Fruit fly (Drosophila melanogaster) whole organism, prepupa: Measurements from ENCODE around the gene stv.
A peak's percentile ranks its signal among the peaks of the same experiment; 100 is the strongest.

ENCODE experiments used
- Blimp-1 ChIP-seq: fragments of 200-800 bp; sonication (Bioruptor generic); optimal IDR thresholded peaks from 3 replicates; lab custom pipeline; 2017; ENCODE audit warnings: missing biosample characterization, missing genetic modification characterization, mild to moderate bottlenecking, moderate library complexity, missing genetic modification reagents
- CG10631 ChIP-seq: fragments of 200-800 bp; sonication (Bioruptor generic); optimal IDR thresholded peaks from 2 replicates; lab custom pipeline; 2016; ENCODE audit warnings: missing biosample characterization, missing genetic modification characterization
- CG10669 ChIP-seq: fragments of 200-800 bp; sonication (Bioruptor generic); optimal IDR thresholded peaks from 3 replicates; lab custom pipeline; 2018; ENCODE audit warnings: missing biosample characterization, mild to moderate bottlenecking, missing genetic modification characterization, moderate library complexity
- CG11294 ChIP-seq: fragments of 200-800 bp; sonication (Bioruptor generic); IDR thresholded peaks from 2 replicates; pipeline ENCODE4 v1.3.6; 2022; ENCODE audit warnings: missing biosample characterization, missing genetic modification characterization
- CG15336 ChIP-seq: fragments of 200-800 bp; sonication (Bioruptor generic); IDR thresholded peaks from 2 replicates; pipeline ENCODE4 v1.3.6; 2022; ENCODE audit warnings: missing biosample characterization, missing genetic modification characterization
- CG3032 ChIP-seq: fragments of 200-800 bp; optimal IDR thresholded peaks from 2 replicates; lab custom pipeline; 2019; ENCODE audit warnings: missing biosample characterization, mild to moderate bottlenecking, missing genetic modification characterization, moderate library complexity
- CG31627 ChIP-seq: fragments of 200-800 bp; sonication (Bioruptor generic); optimal IDR thresholded peaks from 3 replicates; lab custom pipeline; 2016; ENCODE audit warnings: missing biosample characterization, missing genetic modification characterization
- CG3919 ChIP-seq: fragments of 200-800 bp; sonication (Bioruptor generic); optimal IDR thresholded peaks from 3 replicates; lab custom pipeline; 2016; ENCODE audit warnings: missing biosample characterization, missing genetic modification characterization
- CG4318 ChIP-seq: fragments of 200-800 bp; sonication (Bioruptor generic); optimal IDR thresholded peaks from 3 replicates; lab custom pipeline; 2017; ENCODE audit warnings: missing biosample characterization, mild to moderate bottlenecking, missing genetic modification characterization
- CG6163 ChIP-seq: fragments of 200-800 bp; sonication (Bioruptor generic); IDR thresholded peaks from 3 replicates; pipeline ENCODE4 v1.3.6; 2022; ENCODE audit warnings: missing biosample characterization, missing genetic modification characterization
- CG6792 ChIP-seq: fragments of 200-800 bp; sonication (Bioruptor generic); optimal IDR thresholded peaks from 3 replicates; lab custom pipeline; 2016; ENCODE audit warnings: missing biosample characterization, missing genetic modification characterization
- CG6854 ChIP-seq: fragments of 200-800 bp; sonication (Bioruptor generic); optimal IDR thresholded peaks from 2 replicates; lab custom pipeline; 2017; ENCODE audit warnings: missing biosample characterization, mild to moderate bottlenecking, missing genetic modification characterization
- CG7368 ChIP-seq: fragments of 200-800 bp; sonication (Bioruptor generic); optimal IDR thresholded peaks from 3 replicates; lab custom pipeline; 2016; ENCODE audit warnings: missing biosample characterization, missing genetic modification characterization
- CG8319 ChIP-seq: fragments of 200-800 bp; sonication (Bioruptor generic); optimal IDR thresholded peaks from 3 replicates; lab custom pipeline; 2016; ENCODE audit warnings: missing biosample characterization, missing genetic modification characterization
- CG9139 ChIP-seq: fragments of 200-800 bp; sonication (Bioruptor generic); optimal IDR thresholded peaks from 3 replicates; lab custom pipeline; 2017; ENCODE audit warnings: missing biosample characterization, mild to moderate bottlenecking, missing genetic modification characterization
- Eip78C ChIP-seq: fragments of 200-800 bp; sonication (Bioruptor generic); peaks from one replicate; lab custom pipeline; 2016; ENCODE audit warnings: missing biosample characterization, missing genetic modification characterization
- Eip93F ChIP-seq: fragments of 200-800 bp; sonication (Bioruptor generic); optimal IDR thresholded peaks from 2 replicates; lab custom pipeline; 2016; ENCODE audit warnings: missing biosample characterization, mild to moderate bottlenecking, missing genetic modification characterization
- Ets21C ChIP-seq: fragments of 200-800 bp; sonication (Bioruptor generic); optimal IDR thresholded peaks from 3 replicates; lab custom pipeline; 2016; ENCODE audit warnings: missing biosample characterization, missing genetic modification characterization
- Gug ChIP-seq: fragments of 200-800 bp; sonication (Bioruptor generic); IDR thresholded peaks from 2 replicates; pipeline ENCODE4 v1.3.6; 2022; ENCODE audit warnings: missing biosample characterization, missing genetic modification characterization
- Hr38 ChIP-seq: sonication (Bioruptor generic); optimal IDR thresholded peaks from 2 replicates; lab custom pipeline; 2016; ENCODE audit warnings: missing biosample characterization, missing genetic modification characterization
- Hr39 ChIP-seq: fragments of 200-800 bp; sonication (Bioruptor generic); optimal IDR thresholded peaks from 2 replicates; lab custom pipeline; 2016; ENCODE audit warnings: missing biosample characterization, missing genetic modification characterization
- Lpt ChIP-seq: fragments of 200-800 bp; sonication (Bioruptor generic); optimal IDR thresholded peaks from 3 replicates; lab custom pipeline; 2016; ENCODE audit warnings: missing biosample characterization, missing genetic modification characterization
- Met ChIP-seq: fragments of 200-800 bp; sonication (Bioruptor generic); optimal IDR thresholded peaks from 3 replicates; lab custom pipeline; 2016; ENCODE audit warnings: missing biosample characterization, missing genetic modification characterization
- Sox102F ChIP-seq: fragments of 200-800 bp; sonication (Bioruptor generic); optimal IDR thresholded peaks from 2 replicates; lab custom pipeline; 2016; ENCODE audit warnings: missing biosample characterization, mild to moderate bottlenecking, missing genetic modification characterization
- acj6 ChIP-seq: fragments of 200-800 bp; sonication (Bioruptor generic); optimal IDR thresholded peaks from 3 replicates; lab custom pipeline; 2016; ENCODE audit warnings: missing biosample characterization, missing genetic modification characterization
- dac ChIP-seq: fragments of 200-800 bp; sonication (Bioruptor generic); optimal IDR thresholded peaks from 2 replicates; lab custom pipeline; 2017; ENCODE audit warnings: missing biosample characterization, mild to moderate bottlenecking, missing genetic modification characterization
- dsx ChIP-seq: fragments of 200-800 bp; optimal IDR thresholded peaks from 3 replicates; lab custom pipeline; 2019; ENCODE audit warnings: missing biosample characterization, mild to moderate bottlenecking, missing genetic modification characterization, moderate library complexity; ENCODE audit not compliant: poor library complexity, severe bottlenecking
- eg ChIP-seq: fragments of 200-800 bp; sonication (Bioruptor generic); IDR thresholded peaks from 3 replicates; pipeline ENCODE4 v1.3.6; 2022; ENCODE audit warnings: missing biosample characterization, missing genetic modification characterization
- fd59A ChIP-seq: fragments of 200-800 bp; sonication (Bioruptor generic); optimal IDR thresholded peaks from 2 replicates; lab custom pipeline; 2017; ENCODE audit warnings: missing biosample characterization, mild to moderate bottlenecking, missing genetic modification characterization, missing genetic modification reagents
- fd85E ChIP-seq: fragments of 200-800 bp; sonication (Bioruptor generic); optimal IDR thresholded peaks from 3 replicates; lab custom pipeline; 2016; ENCODE audit warnings: missing biosample characterization, missing genetic modification characterization
- fkh ChIP-seq: fragments of 200-800 bp; sonication (Bioruptor generic); optimal IDR thresholded peaks from 3 replicates; lab custom pipeline; 2017; ENCODE audit warnings: missing biosample characterization, mild to moderate bottlenecking, missing genetic modification characterization, moderate library complexity
- lz ChIP-seq: fragments of 200-800 bp; sonication (Bioruptor generic); optimal IDR thresholded peaks from 3 replicates; lab custom pipeline; 2016; ENCODE audit warnings: missing biosample characterization, missing genetic modification characterization
- pdm3 ChIP-seq: fragments of 200-800 bp; sonication (Bioruptor generic); optimal IDR thresholded peaks from 3 replicates; lab custom pipeline; 2016; ENCODE audit warnings: missing biosample characterization, missing genetic modification characterization
- salr ChIP-seq, 2 experiments: fragments of 200-800 bp; sonication (Bioruptor generic); optimal IDR thresholded peaks; 3 replicates each; lab custom pipeline; 2016 to 2018; ENCODE audit warnings: missing biosample characterization in 2 of 2, missing genetic modification characterization in 2 of 2, mild to moderate bottlenecking in 1 of 2
- spab ChIP-seq: fragments of 200-800 bp; sonication (Bioruptor generic); optimal IDR thresholded peaks from 2 replicates; lab custom pipeline; 2017; ENCODE audit warnings: missing biosample characterization, mild to moderate bottlenecking, missing genetic modification characterization, missing genetic modification reagents
- ss ChIP-seq, 2 experiments: fragments of 200-800 bp; sonication (Bioruptor generic); optimal IDR thresholded peaks; 2 replicates in 1 of 2; 3 replicates in 1 of 2; lab custom pipeline; 2017 to 2018; ENCODE audit warnings: mild to moderate bottlenecking in 2 of 2, missing biosample characterization in 2 of 2, missing genetic modification characterization in 2 of 2, moderate library complexity in 1 of 2
- topi ChIP-seq: fragments of 200-800 bp; sonication (Bioruptor generic); optimal IDR thresholded peaks from 3 replicates; lab custom pipeline; 2016; ENCODE audit warnings: missing biosample characterization, missing genetic modification characterization
- vri ChIP-seq: fragments of 200-800 bp; sonication (Bioruptor generic); optimal IDR thresholded peaks from 3 replicates; lab custom pipeline; 2016; ENCODE audit warnings: missing biosample characterization, mild to moderate bottlenecking, missing genetic modification characterization

The stv gene

DNA sequence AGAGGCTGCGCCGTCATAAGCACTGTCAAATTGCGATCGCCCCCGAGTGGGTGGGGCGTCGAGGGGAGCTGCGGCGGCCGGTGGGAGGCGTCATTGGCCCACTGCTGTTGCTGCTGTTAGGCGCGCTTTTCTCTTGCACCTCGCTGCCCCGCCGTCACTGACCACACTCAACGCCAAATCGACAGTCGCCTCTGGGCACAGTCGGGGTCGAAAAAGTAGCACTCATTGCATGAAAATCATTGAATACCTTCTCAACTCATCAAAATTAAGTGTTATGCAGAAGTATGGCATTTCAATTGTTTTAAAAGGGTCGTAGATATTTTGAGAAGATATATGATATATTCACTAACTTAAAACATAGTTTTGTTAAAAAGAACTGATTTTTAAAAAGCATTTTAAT is 25.1 kb upstream of the stv start (continued):
- TF ChIP-seq Lpt (GFP tag; lab: Kevin White, UChicago): no peak
- TF ChIP-seq salr (GFP tag; optimal IDR thresholded peaks at IDR 0.05; lab: Kevin White, UChicago): peak in 1 of 2 experiments; percentile 24
- TF ChIP-seq CG9139 (GFP tag; lab: Kevin White, UChicago): no peak
- TF ChIP-seq spab: no peak
- no peak for TF ChIP-seq CG8319 (GFP tag; lab: Kevin White, UChicago)
- no peak for TF ChIP-seq fd59A (GFP tag; lab: Kevin White, UChicago)
- TF ChIP-seq Blimp-1 (GFP tag; lab: Kevin White, UChicago): no peak
- TF ChIP-seq fd85E (GFP tag; lab: Kevin White, UChicago): no peak
- peak; percentile 18 for TF ChIP-seq Hr39
- TF ChIP-seq CG15336 (GFP tag; lab: Robert Waterston, UW): peak; percentile 49; the same call in 1 of the 2 replicates
- no peak for TF ChIP-seq ss (GFP tag; optimal IDR thresholded peaks at IDR 0.05; lab: Kevin White, UChicago)
- peak; percentile 36 for TF ChIP-seq pdm3 (GFP tag; lab: Kevin White, UChicago)
- TF ChIP-seq CG31627 (GFP tag; lab: Kevin White, UChicago): no peak
- no peak for TF ChIP-seq CG3032 (tag; lab: Kevin White, UChicago)
- no peak for TF ChIP-seq topi (GFP tag; lab: Kevin White, UChicago)
- no peak for TF ChIP-seq Hr38 (GFP tag; lab: Kevin White, UChicago)
- no peak for TF ChIP-seq Ets21C
- TF ChIP-seq Sox102F (GFP tag; lab: Kevin White, UChicago): no peak
- TF ChIP-seq dsx (GFP tag; lab: Kevin White, UChicago): no peak
- TF ChIP-seq, all 60 proteins: peak for 14

DNA sequence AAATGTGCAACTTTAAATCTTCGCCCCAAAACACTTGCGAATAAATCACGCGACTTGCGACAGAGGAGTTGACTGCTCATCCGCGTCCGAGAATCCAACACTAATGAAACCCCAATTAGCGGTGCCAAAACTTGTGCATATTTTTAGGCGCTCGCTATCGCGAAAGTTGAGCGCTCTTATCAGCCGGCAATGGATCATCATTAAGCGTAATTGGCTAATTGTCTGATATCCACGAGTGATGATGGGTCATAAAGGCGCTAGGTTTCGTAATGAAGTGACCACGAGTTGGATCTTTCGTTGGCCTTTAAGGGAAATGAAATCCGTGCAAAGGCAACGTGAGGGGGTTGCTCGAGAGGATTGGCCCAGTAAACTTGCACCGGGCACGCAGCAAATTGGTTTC is 22.6 kb upstream of the stv start:
- TF ChIP-seq vri (GFP tag; lab: Kevin White, UChicago) (peak; percentile 14), eg (GFP tag; lab: Robert Waterston, UW) (no peak)

DNA sequence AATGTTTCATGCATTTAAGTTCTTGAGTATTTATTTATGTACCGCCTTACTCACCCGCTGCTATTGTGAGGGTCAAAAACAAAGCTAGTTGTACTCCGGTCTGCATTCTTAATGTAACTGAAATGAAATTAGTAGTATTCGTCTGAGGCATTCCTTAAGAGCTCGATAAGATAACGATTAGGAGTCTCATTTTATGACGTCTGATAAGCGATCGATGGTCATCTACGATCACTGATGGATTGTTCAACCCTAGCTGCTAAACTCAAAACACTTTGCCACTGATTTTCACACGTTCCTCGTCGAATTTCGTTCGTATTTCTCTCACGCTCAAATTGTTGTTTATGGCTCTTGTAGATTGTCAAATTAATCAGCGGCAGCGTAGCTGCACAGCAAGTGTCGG is 20.2 kb upstream of the stv start, which contains the start of gene CG10116:
Gene CG10116 (minus strand): TSS at position 106 of the 400 bp plus-strand sequence.
- TF ChIP-seq Ets21C (no peak), CG10669 (GFP tag; lab: Kevin White, UChicago) (no peak), lz (GFP tag; lab: Kevin White, UChicago) (no peak), CG6163 (no peak), CG6854 (no peak), Hr38 (GFP tag; lab: Kevin White, UChicago) (no peak), acj6 (GFP tag; lab: Kevin White, UChicago) (no peak), CG4318 (GFP tag; lab: Kevin White, UChicago) (no peak), CG8319 (GFP tag; lab: Kevin White, UChicago) (no peak), fkh (GFP tag; lab: Kevin White, UChicago) (no peak), dac (GFP tag; lab: Kevin White, UChicago) (no peak), CG7368 (GFP tag; lab: Kevin White, UChicago) (no peak), CG11294 (GFP tag; lab: Robert Waterston, UW) (no peak), Gug (no peak), Met (no peak), Eip93F (GFP tag; lab: Kevin White, UChicago) (no peak), CG3919 (GFP tag; lab: Kevin White, UChicago) (no peak), Sox102F (GFP tag; lab: Kevin White, UChicago) (no peak), CG10631 (GFP tag; lab: Kevin White, UChicago) (no peak), CG9139 (GFP tag; lab: Kevin White, UChicago) (no peak)

- TF ChIP-seq CG6792 (no peak), Eip78C (GFP tag; lab: Kevin White, UChicago) (peak; percentile 31)
Observed at dm6 chr3L:13474607-13475006, 2.7 kb upstream of the stv start, which contains the start of gene CG10089. Gene CG10089, minus strand, starts transcription at chr3L:13474787.
